Worm (Caenorhabditis elegans) whole organism, L3 larva: ENCODE measurements around the gene mpc-1.

Experiments used
- R02D3.7 ChIP-seq: fragments of 150-350 bp; optimal IDR thresholded peaks from 2 replicates; lab custom pipeline; 2014; ENCODE audit warnings: missing biosample characterization, missing genetic modification characterization
- ZK546.5 ChIP-seq: sonication (generic microtip); optimal IDR thresholded peaks from 2 replicates; lab custom pipeline; 2017; ENCODE audit warnings: missing biosample characterization, missing genetic modification characterization
- ama-1 ChIP-seq: fragments of 150-350 bp; optimal IDR thresholded peaks from 2 replicates; lab custom pipeline; 2018
- ceh-16 ChIP-seq: sonication (generic microtip); optimal IDR thresholded peaks from 2 replicates; lab custom pipeline; 2017; ENCODE audit warnings: missing biosample characterization, missing genetic modification characterization
- ceh-28 ChIP-seq: fragments of 150-350 bp; optimal IDR thresholded peaks from 2 replicates; lab custom pipeline; 2014; ENCODE audit warnings: missing biosample characterization, missing genetic modification reagents, missing genetic modification characterization
- ceh-82 ChIP-seq: fragments of 150-350 bp; optimal IDR thresholded peaks from 2 replicates; lab custom pipeline; 2014; ENCODE audit warnings: missing biosample characterization, missing genetic modification characterization
- daf-12 ChIP-seq: fragments of 150-350 bp; optimal IDR thresholded peaks from 2 replicates; lab custom pipeline; 2014; ENCODE audit warnings: missing biosample characterization, missing genetic modification reagents, missing genetic modification characterization
- egl-27 ChIP-seq: sonication (generic microtip); optimal IDR thresholded peaks from 4 replicates; lab custom pipeline; 2017; ENCODE audit warnings: missing biosample characterization, missing genetic modification reagents, missing genetic modification characterization
- elt-1 ChIP-seq: fragments of 150-350 bp; optimal IDR thresholded peaks from 2 replicates; lab custom pipeline; 2014; ENCODE audit warnings: missing biosample characterization, missing genetic modification characterization
- elt-2 ChIP-seq: sonication (generic microtip); optimal IDR thresholded peaks from 2 replicates; lab custom pipeline; 2016; ENCODE audit warnings: missing genetic modification reagents, mild to moderate bottlenecking, missing genetic modification characterization, missing compliant biosample characterization
- elt-3 ChIP-seq, 3 experiments: fragments of 150-350 bp in 1 of 3; sonication (generic microtip) in 2 of 3; optimal IDR thresholded peaks; 2 replicates in 2 of 3; 4 replicates in 1 of 3; lab custom pipeline; 2014 to 2017; ENCODE audit warnings: missing biosample characterization in 3 of 3, missing genetic modification characterization in 3 of 3
- eor-1 ChIP-seq, 2 experiments: fragments of 150-350 bp; optimal IDR thresholded peaks; 2 replicates each; lab custom pipeline; 2014 to 2018; ENCODE audit warnings: missing biosample characterization in 2 of 2, missing genetic modification characterization in 2 of 2
- fkh-10 ChIP-seq: sonication (generic microtip); optimal IDR thresholded peaks from 2 replicates; lab custom pipeline; 2017; ENCODE audit warnings: missing biosample characterization, missing genetic modification reagents, missing genetic modification characterization
- fkh-2 ChIP-seq: fragments of 150-350 bp; optimal IDR thresholded peaks from 2 replicates; lab custom pipeline; 2014; ENCODE audit warnings: missing biosample characterization, missing genetic modification reagents, missing genetic modification characterization
- fos-1 ChIP-seq: fragments of 150-350 bp; optimal IDR thresholded peaks from 2 replicates; lab custom pipeline; 2014; ENCODE audit warnings: missing biosample characterization, missing genetic modification characterization
- hmg-11 ChIP-seq: sonication (generic microtip); optimal IDR thresholded peaks from 2 replicates; lab custom pipeline; 2016; ENCODE audit warnings: missing genetic modification characterization, missing compliant biosample characterization
- jun-1 ChIP-seq: fragments of 150-350 bp; optimal IDR thresholded peaks from 2 replicates; lab custom pipeline; 2014; ENCODE audit warnings: missing biosample characterization, missing genetic modification reagents, missing genetic modification characterization
- lin-15B ChIP-seq: fragments of 150-350 bp; optimal IDR thresholded peaks from 2 replicates; lab custom pipeline; 2014; ENCODE audit warnings: missing biosample characterization, missing genetic modification characterization
- lin-39 ChIP-seq: fragments of 150-350 bp; optimal IDR thresholded peaks from 2 replicates; lab custom pipeline; 2018; ENCODE audit warnings: missing biosample characterization, missing genetic modification reagents, missing genetic modification characterization
- lsy-12 ChIP-seq: sonication (generic microtip); optimal IDR thresholded peaks from 2 replicates; lab custom pipeline; 2016; ENCODE audit warnings: mild to moderate bottlenecking, missing genetic modification characterization, missing compliant biosample characterization
- mdl-1 ChIP-seq: fragments of 150-350 bp; optimal IDR thresholded peaks from 2 replicates; lab custom pipeline; 2014; ENCODE audit warnings: missing biosample characterization, missing genetic modification characterization
- mml-1 ChIP-seq: fragments of 150-350 bp; sonication (generic microtip); optimal IDR thresholded peaks from 3 replicates; lab custom pipeline; 2014; ENCODE audit warnings: missing biosample characterization, missing genetic modification characterization
- nfya-1 ChIP-seq: sonication (generic microtip); optimal IDR thresholded peaks from 2 replicates; lab custom pipeline; 2017; ENCODE audit warnings: missing genetic modification characterization, mild to moderate bottlenecking, missing compliant biosample characterization, antibody characterized with exemption, moderate library complexity; ENCODE audit not compliant: insufficient read depth
- nhr-11 ChIP-seq: fragments of 150-350 bp; optimal IDR thresholded peaks from 2 replicates; lab custom pipeline; 2014; ENCODE audit warnings: missing biosample characterization, missing genetic modification characterization
- nhr-12 ChIP-seq: fragments of 150-350 bp; optimal IDR thresholded peaks from 2 replicates; lab custom pipeline; 2014; ENCODE audit warnings: missing biosample characterization, missing genetic modification characterization
- nhr-23 ChIP-seq: fragments of 150-350 bp; optimal IDR thresholded peaks from 2 replicates; lab custom pipeline; 2014; ENCODE audit warnings: missing biosample characterization, missing genetic modification reagents, missing genetic modification characterization
- nhr-237 ChIP-seq: fragments of 150-350 bp; optimal IDR thresholded peaks from 2 replicates; lab custom pipeline; 2014; ENCODE audit warnings: missing biosample characterization, missing genetic modification characterization
- nhr-25 ChIP-seq: sonication (generic microtip); optimal IDR thresholded peaks from 2 replicates; lab custom pipeline; 2017; ENCODE audit warnings: missing biosample characterization, missing genetic modification characterization
- nhr-28 ChIP-seq: fragments of 150-350 bp; optimal IDR thresholded peaks from 2 replicates; lab custom pipeline; 2014; ENCODE audit warnings: missing biosample characterization, missing genetic modification characterization
- nhr-43 ChIP-seq: sonication (generic microtip); optimal IDR thresholded peaks from 2 replicates; lab custom pipeline; 2016; ENCODE audit warnings: mild to moderate bottlenecking, missing genetic modification characterization, missing compliant biosample characterization; ENCODE audit not compliant: poor library complexity, severe bottlenecking
- nhr-67 ChIP-seq: fragments of 150-350 bp; optimal IDR thresholded peaks from 2 replicates; lab custom pipeline; 2014; ENCODE audit warnings: missing biosample characterization, missing genetic modification characterization
- nhr-76 ChIP-seq: fragments of 150-350 bp; sonication (generic microtip); optimal IDR thresholded peaks from 5 replicates; lab custom pipeline; 2014; ENCODE audit warnings: missing biosample characterization, missing genetic modification characterization
- nhr-77 ChIP-seq: fragments of 150-350 bp; optimal IDR thresholded peaks from 2 replicates; lab custom pipeline; 2014; ENCODE audit warnings: missing biosample characterization, missing genetic modification characterization
- pha-4 ChIP-seq: fragments of 150-350 bp; optimal IDR thresholded peaks from 2 replicates; lab custom pipeline; 2014; ENCODE audit warnings: missing biosample characterization, missing genetic modification reagents, missing genetic modification characterization
- pqm-1 ChIP-seq: fragments of 150-350 bp; optimal IDR thresholded peaks from 2 replicates; lab custom pipeline; 2017; ENCODE audit warnings: missing biosample characterization, missing genetic modification characterization, inconsistent platforms
- sea-2 ChIP-seq: fragments of 150-350 bp; sonication (generic microtip); optimal IDR thresholded peaks from 4 replicates; lab custom pipeline; 2014; ENCODE audit warnings: missing biosample characterization, missing genetic modification reagents, missing genetic modification characterization
- skn-1 ChIP-seq: fragments of 150-350 bp; optimal IDR thresholded peaks from 2 replicates; lab custom pipeline; 2014; ENCODE audit warnings: missing biosample characterization, missing genetic modification characterization
- snpc-4 ChIP-seq: fragments of 150-350 bp; optimal IDR thresholded peaks from 2 replicates; lab custom pipeline; 2014; ENCODE audit warnings: missing biosample characterization, missing genetic modification characterization
- tbx-2 ChIP-seq: sonication (generic microtip); optimal IDR thresholded peaks from 2 replicates; lab custom pipeline; 2016; ENCODE audit warnings: mild to moderate bottlenecking, missing genetic modification characterization, missing compliant biosample characterization
- unc-62 ChIP-seq: fragments of 150-350 bp; sonication (generic microtip); optimal IDR thresholded peaks from 4 replicates; lab custom pipeline; 2014; ENCODE audit warnings: missing biosample characterization, missing genetic modification reagents, missing genetic modification characterization
- zag-1 ChIP-seq: fragments of 150-350 bp; optimal IDR thresholded peaks from 2 replicates; lab custom pipeline; 2014; ENCODE audit warnings: missing biosample characterization, missing genetic modification characterization
- ztf-11 ChIP-seq: fragments of 150-350 bp; optimal IDR thresholded peaks from 2 replicates; lab custom pipeline; 2014; ENCODE audit warnings: missing biosample characterization, missing genetic modification characterization
- ztf-4 ChIP-seq: fragments of 150-350 bp; optimal IDR thresholded peaks from 2 replicates; lab custom pipeline; 2014; ENCODE audit warnings: missing biosample characterization, missing genetic modification characterization

mpc-1 gene

ce11 chrIII:4398463-4398862, 14.8 kb upstream of the mpc-1 start, which contains the start of gene R07E5.6:
R07E5.6 (plus strand) TSS chrIII:4398763.
- no peak for TF ChIP-seq nhr-12 (tag; lab: Kevin White, UChicago)
- no peak for TF ChIP-seq nfya-1
- peak; percentile 41 for TF ChIP-seq ceh-28
- no peak for TF ChIP-seq fkh-2 (tag; lab: Kevin White, UChicago)
- TF ChIP-seq, all 47 proteins: peak for 1

- TF ChIP-seq fos-1 = no peak
These were observed 12.1 kb upstream of the mpc-1 start, which contains the start of gene R07E5.15 for ce11 chrIII:4401142-4401541. R07E5.15 (plus strand) TSS chrIII:4401442.

ce11 chrIII:4404339-4404836, 8.9 kb upstream of the mpc-1 start, which contains the start of the genes R07E5.17 and snfc-5:
R07E5.17 (minus strand) TSS chrIII:4404436.
snfc-5 (plus strand) TSS chrIII:4404786.
- no peak for TF ChIP-seq fos-1
- TF ChIP-seq nhr-67 (tag; lab: Kevin White, UChicago) = no peak
- no peak for TF ChIP-seq pqm-1
- no peak for TF ChIP-seq R02D3.7
- no peak for TF ChIP-seq zag-1
- no peak for TF ChIP-seq daf-12 (tag; lab: Kevin White, UChicago)
- no peak for TF ChIP-seq mdl-1 (tag; lab: Kevin White, UChicago)
- TF ChIP-seq ZK546.5 (tag; lab: Kevin White, UChicago) = no peak
- TF ChIP-seq tbx-2 = no peak
- no peak for TF ChIP-seq nhr-11 (tag; lab: Kevin White, UChicago)
- TF ChIP-seq nhr-28 (tag; lab: Kevin White, UChicago) = no peak
- TF ChIP-seq lin-15B (tag; lab: Kevin White, UChicago) = peak; percentile 77
- TF ChIP-seq nfya-1 = peak; percentile 60
- peak; percentile 9 for TF ChIP-seq nhr-25 (tag; lab: Kevin White, UChicago)
- TF ChIP-seq ztf-4 (tag; lab: Kevin White, UChicago) = no peak
- no peak for TF ChIP-seq nhr-43 (tag; lab: Kevin White, UChicago)
- no peak for TF ChIP-seq nhr-76 (tag; lab: Kevin White, UChicago)
- no peak for TF ChIP-seq nhr-77 (tag; lab: Kevin White, UChicago)
- TF ChIP-seq lsy-12 (tag; lab: Kevin White, UChicago) = no peak
- peak; percentile 2 for TF ChIP-seq snpc-4
- TF ChIP-seq elt-1 (tag; lab: Kevin White, UChicago) = no peak
- no peak for TF ChIP-seq elt-3 (tag; optimal IDR thresholded peaks at IDR 0.05; lab: Kevin White, UChicago)
- TF ChIP-seq pha-4 (tag; lab: Kevin White, UChicago) = no peak
- no peak for TF ChIP-seq hmg-11 (tag; lab: Kevin White, UChicago)
- TF ChIP-seq skn-1 = no peak
- no peak for TF ChIP-seq ztf-11 (tag; lab: Kevin White, UChicago)
- TF ChIP-seq egl-27 (tag; lab: Kevin White, UChicago) = no peak
- TF ChIP-seq ceh-16 (tag; lab: Kevin White, UChicago) = no peak
- TF ChIP-seq unc-62 (GFP tag; lab: Kevin White, UChicago) = no peak
- no peak for TF ChIP-seq jun-1
- TF ChIP-seq nhr-237 (tag; lab: Kevin White, UChicago) = no peak
- TF ChIP-seq fkh-10 (GFP tag; lab: Kevin White, UChicago) = no peak
- TF ChIP-seq ama-1 (lab: Kevin White, UChicago) = no peak
- TF ChIP-seq nhr-23 = peak; percentile 31
- no peak for TF ChIP-seq ceh-28
- no peak for TF ChIP-seq ceh-82 (tag; lab: Kevin White, UChicago)
- TF ChIP-seq mml-1 (tag; lab: Kevin White, UChicago) = no peak
- no peak for TF ChIP-seq sea-2 (GFP tag; lab: Kevin White, UChicago)
- no peak for TF ChIP-seq eor-1 (tag; optimal IDR thresholded peaks at IDR 0.05; lab: Kevin White, UChicago)
- TF ChIP-seq elt-2 = peak; percentile 12
- peak; percentile 23 for TF ChIP-seq lin-39 (tag; lab: Kevin White, UChicago)
